Fruit fly (Drosophila melanogaster) whole organism, embryonic: Measurements from ENCODE around the gene Kaz-m1.

ENCODE experiments used
- BtbVII ChIP-seq: fragments of 200-800 bp; sonication (Bioruptor generic); optimal IDR thresholded peaks from 3 replicates; lab custom pipeline; 2017; ENCODE audit warnings: missing biosample characterization, mild to moderate bottlenecking, missing genetic modification characterization
- C15 ChIP-seq: fragments of 200-800 bp; sonication (Bioruptor generic); IDR thresholded peaks from 3 replicates; pipeline ENCODE4 v1.3.6; 2022; ENCODE audit warnings: missing biosample characterization, missing genetic modification characterization
- CG12659 ChIP-seq: fragments of 200-800 bp; sonication (Bioruptor generic); optimal IDR thresholded peaks from 3 replicates; lab custom pipeline; 2017; ENCODE audit warnings: mild to moderate bottlenecking, missing biosample characterization, missing genetic modification reagents, missing genetic modification characterization
- CG12744 ChIP-seq: fragments of 200-800 bp; sonication (Bioruptor generic); optimal IDR thresholded peaks from 2 replicates; lab custom pipeline; 2016; ENCODE audit warnings: missing biosample characterization, missing genetic modification characterization
- CG13123 ChIP-seq: fragments of 200-800 bp; sonication (Bioruptor generic); optimal IDR thresholded peaks from 2 replicates; lab custom pipeline; 2016; ENCODE audit warnings: missing biosample characterization, missing genetic modification characterization
- CG13296 ChIP-seq: fragments of 200-800 bp; sonication (Bioruptor generic); optimal IDR thresholded peaks from 3 replicates; lab custom pipeline; 2018; ENCODE audit warnings: missing biosample characterization, mild to moderate bottlenecking, missing genetic modification characterization
- CG14710 ChIP-seq: fragments of 200-800 bp; sonication (Bioruptor generic); optimal IDR thresholded peaks from 3 replicates; lab custom pipeline; 2019; ENCODE audit warnings: missing biosample characterization, mild to moderate bottlenecking, missing genetic modification characterization, moderate library complexity
- CG14860 ChIP-seq: fragments of 200-800 bp; sonication (Bioruptor generic); IDR thresholded peaks from 3 replicates; pipeline ENCODE4 v1.3.6; 2022; ENCODE audit warnings: missing biosample characterization, missing genetic modification characterization; ENCODE audit not compliant: partially characterized antibody
- CG16815 ChIP-seq: fragments of 200-800 bp; sonication (Bioruptor generic); optimal IDR thresholded peaks from 3 replicates; lab custom pipeline; 2017; ENCODE audit warnings: missing biosample characterization, mild to moderate bottlenecking, missing genetic modification characterization
- CG17328 ChIP-seq: fragments of 200-800 bp; sonication (Bioruptor generic); IDR thresholded peaks from 2 replicates; pipeline ENCODE4 v1.3.6; 2022; ENCODE audit warnings: missing biosample characterization, missing genetic modification characterization
- CG17359 ChIP-seq: fragments of 200-800 bp; sonication (Bioruptor generic); optimal IDR thresholded peaks from 3 replicates; lab custom pipeline; 2018; ENCODE audit warnings: missing biosample characterization, mild to moderate bottlenecking, missing genetic modification characterization, moderate library complexity
- CG2199 ChIP-seq: fragments of 200-800 bp; sonication (Bioruptor generic); IDR thresholded peaks from 3 replicates; pipeline ENCODE4 v1.3.6; 2022; ENCODE audit warnings: missing biosample characterization, missing genetic modification characterization
- CG30020 ChIP-seq: fragments of 200-800 bp; optimal IDR thresholded peaks from 2 replicates; lab custom pipeline; 2019; ENCODE audit warnings: missing biosample characterization, mild to moderate bottlenecking, missing genetic modification characterization, moderate library complexity
- CG31388 ChIP-seq: fragments of 200-800 bp; sonication (Bioruptor generic); optimal IDR thresholded peaks from 2 replicates; lab custom pipeline; 2016; ENCODE audit warnings: missing biosample characterization, missing genetic modification characterization
- CG3995 ChIP-seq: fragments of 200-800 bp; sonication (Bioruptor generic); optimal IDR thresholded peaks from 3 replicates; lab custom pipeline; 2016; ENCODE audit warnings: missing biosample characterization, missing genetic modification characterization
- CG4328 ChIP-seq: fragments of 200-800 bp; sonication (Bioruptor generic); optimal IDR thresholded peaks from 3 replicates; lab custom pipeline; 2017; ENCODE audit warnings: missing biosample characterization, missing genetic modification reagents, missing genetic modification characterization
- CG6175 ChIP-seq: fragments of 200-800 bp; sonication (Bioruptor generic); IDR thresholded peaks from 3 replicates; pipeline ENCODE4 v1.3.6; 2022; ENCODE audit warnings: missing biosample characterization, missing genetic modification characterization
- CG7556 ChIP-seq: fragments of 200-800 bp; sonication (Bioruptor generic); optimal IDR thresholded peaks from 2 replicates; lab custom pipeline; 2017; ENCODE audit warnings: missing biosample characterization, mild to moderate bottlenecking, missing genetic modification characterization
- CG7963 ChIP-seq: fragments of 200-800 bp; sonication (Bioruptor generic); IDR thresholded peaks from 3 replicates; pipeline ENCODE4 v1.3.6; 2022; ENCODE audit warnings: missing biosample characterization, missing genetic modification characterization; ENCODE audit not compliant: partially characterized antibody
- CG9876 ChIP-seq: fragments of 200-800 bp; sonication (Bioruptor generic); optimal IDR thresholded peaks from 2 replicates; lab custom pipeline; 2016; ENCODE audit warnings: missing biosample characterization, missing genetic modification characterization
- Doc3 ChIP-seq: fragments of 200-800 bp; sonication (Bioruptor generic); IDR thresholded peaks from 3 replicates; pipeline ENCODE4 v1.3.6; 2022; ENCODE audit warnings: missing biosample characterization, missing genetic modification characterization; ENCODE audit not compliant: partially characterized antibody
- ERR ChIP-seq: fragments of 200-800 bp; sonication (Bioruptor generic); optimal IDR thresholded peaks from 2 replicates; lab custom pipeline; 2016; ENCODE audit warnings: missing biosample characterization, missing genetic modification characterization
- Fer3 ChIP-seq: fragments of 200-800 bp; sonication (Bioruptor generic); optimal IDR thresholded peaks from 2 replicates; lab custom pipeline; 2018; ENCODE audit warnings: missing biosample characterization, mild to moderate bottlenecking, missing genetic modification characterization, moderate library complexity
- Hr39 ChIP-seq: fragments of >200 bp; optimal IDR thresholded peaks from 2 replicates; lab custom pipeline; 2017
- Hr51 ChIP-seq, 2 experiments: fragments of 200-800 bp; sonication (Bioruptor generic); optimal IDR thresholded peaks; 2 replicates in 1 of 2; 3 replicates in 1 of 2; lab custom pipeline; 2016 to 2018; ENCODE audit warnings: missing biosample characterization in 2 of 2, missing genetic modification characterization in 2 of 2, mild to moderate bottlenecking in 1 of 2, moderate library complexity in 1 of 2
- Mes4 ChIP-seq: fragments of 200-800 bp; sonication (Bioruptor generic); optimal IDR thresholded peaks from 2 replicates; lab custom pipeline; 2016; ENCODE audit warnings: missing biosample characterization, missing genetic modification characterization
- Oli ChIP-seq: fragments of 200-800 bp; sonication (Bioruptor generic); optimal IDR thresholded peaks from 2 replicates; lab custom pipeline; 2018; ENCODE audit warnings: missing biosample characterization, mild to moderate bottlenecking, missing genetic modification characterization, moderate library complexity
- Six4 ChIP-seq: fragments of 200-800 bp; sonication (Bioruptor generic); optimal IDR thresholded peaks from 2 replicates; lab custom pipeline; 2016; ENCODE audit warnings: missing biosample characterization, missing genetic modification characterization
- Tbp ChIP-seq: fragments of >200 bp; optimal IDR thresholded peaks from 2 replicates; lab custom pipeline; 2018; ENCODE audit warnings: missing biosample characterization, missing genetic modification characterization
- btn ChIP-seq: fragments of 200-800 bp; sonication (Bioruptor generic); optimal IDR thresholded peaks from 2 replicates; lab custom pipeline; 2016; ENCODE audit warnings: missing biosample characterization, missing genetic modification characterization
- chinmo ChIP-seq: fragments of 200-800 bp; sonication (Bioruptor generic); IDR thresholded peaks from 4 replicates; pipeline ENCODE4 v1.3.6; 2022; ENCODE audit warnings: missing biosample characterization, missing genetic modification characterization; ENCODE audit not compliant: partially characterized antibody
- dmrt99B ChIP-seq: fragments of 200-800 bp; sonication (Bioruptor generic); optimal IDR thresholded peaks from 2 replicates; lab custom pipeline; 2018; ENCODE audit warnings: missing biosample characterization, mild to moderate bottlenecking, missing genetic modification characterization, moderate library complexity
- fd3F ChIP-seq: fragments of 200-800 bp; sonication (Bioruptor generic); optimal IDR thresholded peaks from 2 replicates; lab custom pipeline; 2018; ENCODE audit warnings: missing biosample characterization, mild to moderate bottlenecking, missing genetic modification characterization, moderate library complexity
- ftz-f1 ChIP-seq: fragments of 200-800 bp; sonication (Bioruptor generic); optimal IDR thresholded peaks from 2 replicates; lab custom pipeline; 2016; ENCODE audit warnings: missing biosample characterization, missing genetic modification characterization
- gfzf ChIP-seq: fragments of 200-800 bp; sonication (Bioruptor generic); optimal IDR thresholded peaks from 2 replicates; lab custom pipeline; 2016; ENCODE audit warnings: missing biosample characterization, mild to moderate bottlenecking, missing genetic modification characterization, moderate library complexity
- grn ChIP-seq: fragments of 200-800 bp; sonication (Bioruptor generic); optimal IDR thresholded peaks from 3 replicates; lab custom pipeline; 2017; ENCODE audit warnings: missing biosample characterization, missing genetic modification characterization
- gsb-n ChIP-seq: fragments of 200-800 bp; sonication (Bioruptor generic); optimal IDR thresholded peaks from 3 replicates; lab custom pipeline; 2018; ENCODE audit warnings: missing biosample characterization, mild to moderate bottlenecking, missing genetic modification characterization
- hb ChIP-seq: fragments of 200-800 bp; sonication (Bioruptor generic); IDR thresholded peaks from 3 replicates; pipeline ENCODE4 v1.3.6; 2022; ENCODE audit warnings: missing biosample characterization, missing genetic modification characterization; ENCODE audit not compliant: partially characterized antibody
- knrl ChIP-seq: fragments of 200-800 bp; sonication (Bioruptor generic); IDR thresholded peaks from 3 replicates; pipeline ENCODE4 v1.3.6; 2022; ENCODE audit warnings: missing biosample characterization, missing genetic modification characterization; ENCODE audit not compliant: partially characterized antibody
- nerfin-1 ChIP-seq: fragments of 200-800 bp; sonication (Bioruptor generic); optimal IDR thresholded peaks from 3 replicates; lab custom pipeline; 2019; ENCODE audit warnings: missing biosample characterization, mild to moderate bottlenecking, missing genetic modification characterization, moderate library complexity
- phol ChIP-seq: fragments of 200-800 bp; sonication (Bioruptor generic); optimal IDR thresholded peaks from 3 replicates; lab custom pipeline; 2018; ENCODE audit warnings: missing biosample characterization, mild to moderate bottlenecking, missing genetic modification characterization, moderate library complexity
- psq ChIP-seq: fragments of 200-800 bp; sonication (Bioruptor generic); optimal IDR thresholded peaks from 2 replicates; lab custom pipeline; 2017; ENCODE audit warnings: missing biosample characterization, missing genetic modification characterization
- ro ChIP-seq: fragments of 200-800 bp; sonication (Bioruptor generic); IDR thresholded peaks from 2 replicates; pipeline ENCODE4 v1.3.6; 2022; ENCODE audit warnings: missing biosample characterization, missing genetic modification characterization
- shn ChIP-seq: fragments of 200-800 bp; sonication (Bioruptor generic); optimal IDR thresholded peaks from 3 replicates; lab custom pipeline; 2016; ENCODE audit warnings: missing biosample characterization, missing genetic modification characterization
- slp2 ChIP-seq: fragments of 200-800 bp; sonication (Bioruptor generic); optimal IDR thresholded peaks from 2 replicates; lab custom pipeline; 2016; ENCODE audit warnings: missing biosample characterization, missing genetic modification characterization
- tio ChIP-seq: fragments of 200-800 bp; sonication (Bioruptor generic); optimal IDR thresholded peaks from 2 replicates; lab custom pipeline; 2017; ENCODE audit warnings: missing biosample characterization, missing genetic modification characterization, inconsistent platforms
- trh ChIP-seq: fragments of 200-800 bp; sonication (Bioruptor generic); optimal IDR thresholded peaks from 2 replicates; lab custom pipeline; 2016; ENCODE audit warnings: missing biosample characterization, missing genetic modification characterization
- unpg ChIP-seq: fragments of 200-800 bp; sonication (Bioruptor generic); optimal IDR thresholded peaks from 3 replicates; lab custom pipeline; 2018; ENCODE audit warnings: missing biosample characterization, mild to moderate bottlenecking, missing genetic modification characterization, moderate library complexity
- zf30C ChIP-seq: fragments of 200-800 bp; sonication (Bioruptor generic); optimal IDR thresholded peaks from 3 replicates; lab custom pipeline; 2018; ENCODE audit warnings: missing biosample characterization, mild to moderate bottlenecking, missing genetic modification characterization

Kaz-m1 gene

DNA sequence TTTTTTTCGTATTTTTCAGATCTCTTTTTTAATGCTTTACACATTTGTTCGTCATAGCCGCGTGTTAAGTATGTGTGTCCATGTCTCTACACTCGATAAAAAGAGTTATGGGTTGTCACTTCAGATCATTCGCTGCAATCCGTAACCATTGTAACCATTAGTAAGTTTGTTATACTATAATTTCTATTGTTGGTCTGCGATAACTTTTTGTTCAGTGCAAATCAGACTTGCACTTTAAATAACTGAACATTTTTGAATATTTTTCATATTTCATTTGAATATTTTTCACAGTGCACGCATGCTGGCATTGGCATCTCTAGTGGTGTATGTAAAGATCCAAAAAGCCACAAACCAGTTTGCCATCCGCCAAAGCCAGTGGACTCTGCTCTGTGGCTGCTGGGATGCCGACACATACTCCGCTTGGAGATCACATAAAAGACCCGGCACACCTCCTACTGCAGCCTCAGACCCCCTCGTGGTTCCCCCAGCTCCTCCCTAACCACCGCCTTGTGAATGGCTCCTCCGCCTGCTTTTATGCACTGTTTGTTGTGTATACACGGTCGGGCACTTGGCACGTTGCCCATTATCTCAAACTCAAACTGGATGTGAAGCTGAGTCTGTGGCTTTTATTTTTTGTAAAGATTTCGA, 5.5 kb upstream of the Kaz-m1 start (continued):
- TF ChIP-seq CG12744 (GFP tag; lab: Kevin White, UChicago) (peak; percentile 79), nerfin-1 (tag; lab: Kevin White, UChicago) (peak; percentile 85), shn (peak; percentile 77), CG6175 (GFP tag; lab: Robert Waterston, UW) (peak; percentile 63; the same call in 1 of the 3 replicates), CG4328 (GFP tag; lab: Kevin White, UChicago) (peak; percentile 60), trh (GFP tag; lab: Kevin White, UChicago) (peak; percentile 43), gsb-n (peak; percentile 83), hb (no peak), Doc3 (no peak), psq (GFP tag; lab: Kevin White, UChicago) (peak; percentile 69), Hr39 (lab: Kevin White, UChicago) (no peak), C15 (GFP tag; lab: Robert Waterston, UW) (peak; percentile 49; the same call in 1 of the 3 replicates), fd3F (GFP tag; lab: Kevin White, UChicago) (peak; percentile 76), grn (GFP tag; lab: Kevin White, UChicago) (no peak), gfzf (GFP tag; lab: Kevin White, UChicago) (no peak), Tbp (GFP tag; lab: Kevin White, UChicago) (no peak), Hr51 (GFP tag; optimal IDR thresholded peaks at IDR 0.05; lab: Kevin White, UChicago) (peak; percentile 72 to 91), btn (peak; percentile 84), dmrt99B (tag; lab: Kevin White, UChicago) (peak; percentile 93), CG12659 (peak; percentile 87), CG17359 (tag; lab: Kevin White, UChicago) (peak; percentile 91), knrl (no peak), CG17328 (peak; percentile 85), tio (GFP tag; lab: Kevin White, UChicago) (peak; percentile 77), CG30020 (tag; lab: Kevin White, UChicago) (peak; percentile 60), zf30C (GFP tag; lab: Kevin White, UChicago) (peak; percentile 76), Mes4 (GFP tag; lab: Kevin White, UChicago) (peak; percentile 84), Fer3 (tag; lab: Kevin White, UChicago) (peak; percentile 85), ro (GFP tag; lab: Robert Waterston, UW) (peak; percentile 56; the same call in 1 of the 2 replicates), CG2199 (GFP tag; lab: Robert Waterston, UW) (0 out of 3 replicates have a peak, but pooled peaks have one; percentile 47), phol (tag; lab: Kevin White, UChicago) (peak; percentile 92), BtbVII (GFP tag; lab: Kevin White, UChicago) (peak; percentile 81), CG14860 (GFP tag; lab: Robert Waterston, UW) (no peak), CG13123 (GFP tag; lab: Kevin White, UChicago) (peak; percentile 54), CG3995 (peak; percentile 29), CG7963 (GFP tag; lab: Robert Waterston, UW) (no peak), unpg (GFP tag; lab: Kevin White, UChicago) (peak; percentile 91), ftz-f1 (no peak), slp2 (GFP tag; lab: Kevin White, UChicago) (peak; percentile 68), CG13296 (peak; percentile 76), Six4 (peak; percentile 82), Oli (tag; lab: Kevin White, UChicago) (peak; percentile 93), CG31388 (GFP tag; lab: Kevin White, UChicago) (peak; percentile 73), ERR (GFP tag; lab: Kevin White, UChicago) (peak; percentile 63), CG14710 (tag; lab: Kevin White, UChicago) (peak; percentile 88), CG7556 (GFP tag; lab: Kevin White, UChicago) (peak; percentile 90), CG9876 (GFP tag; lab: Kevin White, UChicago) (peak; percentile 68), chinmo (GFP tag; lab: Robert Waterston, UW) (0 out of 4 replicates have a peak, but pooled peaks have one; percentile 22), CG16815 (GFP tag; lab: Kevin White, UChicago) (peak; percentile 72)
